Worm (Caenorhabditis elegans) whole organism, L4 larva: ENCODE results near the gene C27D9.1.

Experiments
- F26F4.8 ChIP-seq: fragments of 200-800 bp; sonication (Bioruptor generic); conservative IDR thresholded peaks from 2 replicates; pipeline ENCODE4 v1.3.6; 2022; ENCODE audit warnings: missing genetic modification characterization, missing compliant biosample characterization
- F44E2.7 ChIP-seq: fragments of 200-800 bp; sonication (Bioruptor generic); IDR thresholded peaks from 2 replicates; pipeline ENCODE4 v2.1.2; 2022; ENCODE audit warnings: missing genetic modification characterization, missing compliant biosample characterization
- T20F7.1 ChIP-seq: fragments of 200-800 bp; sonication (Bioruptor generic); optimal IDR thresholded peaks from 2 replicates; lab custom pipeline; 2018; ENCODE audit warnings: mild to moderate bottlenecking, missing genetic modification characterization, missing compliant biosample characterization
- T26A8.4 ChIP-seq: fragments of 200-800 bp; sonication (Bioruptor generic); IDR thresholded peaks from 2 replicates; pipeline ENCODE4 v1.3.6; 2022; ENCODE audit warnings: missing genetic modification characterization, missing compliant biosample characterization
- Y5F2A.4 ChIP-seq: fragments of 200-800 bp; sonication (Bioruptor generic); optimal IDR thresholded peaks from 2 replicates; lab custom pipeline; 2018; ENCODE audit warnings: mild to moderate bottlenecking, missing genetic modification characterization, missing compliant biosample characterization
- arid-1 ChIP-seq: fragments of 200-800 bp; sonication (Bioruptor generic); conservative IDR thresholded peaks from 2 replicates; pipeline ENCODE4 v1.3.6; 2022; ENCODE audit warnings: missing genetic modification reagents, missing genetic modification characterization, missing compliant biosample characterization
- ceh-28 ChIP-seq: fragments of 150-350 bp; optimal IDR thresholded peaks from 2 replicates; lab custom pipeline; 2014; ENCODE audit warnings: missing biosample characterization, missing genetic modification reagents, missing genetic modification characterization
- ceh-82 ChIP-seq: sonication (generic microtip); optimal IDR thresholded peaks from 2 replicates; lab custom pipeline; 2017; ENCODE audit warnings: missing biosample characterization, missing genetic modification characterization
- cey-2 ChIP-seq: sonication (generic microtip); optimal IDR thresholded peaks from 3 replicates; lab custom pipeline; 2017; ENCODE audit warnings: missing genetic modification characterization, mild to moderate bottlenecking, missing compliant biosample characterization, antibody characterized with exemption, borderline replicate concordance; ENCODE audit not compliant: insufficient read depth
- daf-12 ChIP-seq: fragments of 150-350 bp; optimal IDR thresholded peaks from 2 replicates; lab custom pipeline; 2014; ENCODE audit warnings: missing biosample characterization, missing genetic modification reagents, missing genetic modification characterization
- daf-16 ChIP-seq, 3 experiments: sonication (generic microtip); optimal IDR thresholded peaks; 2 replicates each; lab custom pipeline; 2016 to 2017; ENCODE audit warnings: missing genetic modification characterization in 3 of 3, missing genetic modification reagents in 3 of 3, mild to moderate bottlenecking in 2 of 3, missing compliant biosample characterization in 2 of 3, missing biosample characterization in 1 of 3, moderate library complexity in 1 of 3
- dmd-6 ChIP-seq: fragments of 200-800 bp; sonication (Bioruptor generic); IDR thresholded peaks from 2 replicates; pipeline ENCODE4 v1.3.6; 2022; ENCODE audit warnings: missing genetic modification reagents, missing genetic modification characterization, missing compliant biosample characterization
- egl-27 ChIP-seq: sonication (generic microtip); optimal IDR thresholded peaks from 3 replicates; lab custom pipeline; 2017; ENCODE audit warnings: missing biosample characterization, missing genetic modification reagents, missing genetic modification characterization
- egl-43 ChIP-seq: fragments of 200-800 bp; sonication (Bioruptor generic); IDR thresholded peaks from 2 replicates; pipeline ENCODE4 v1.3.6; 2022; ENCODE audit warnings: missing genetic modification reagents, missing genetic modification characterization, missing compliant biosample characterization
- fkh-10 ChIP-seq: fragments of 150-350 bp; optimal IDR thresholded peaks from 2 replicates; lab custom pipeline; 2014; ENCODE audit warnings: missing biosample characterization, missing genetic modification reagents, missing genetic modification characterization
- fos-1 ChIP-seq: fragments of 150-350 bp; optimal IDR thresholded peaks from 2 replicates; lab custom pipeline; 2014; ENCODE audit warnings: missing biosample characterization, missing genetic modification characterization
- hif-1 ChIP-seq, 2 experiments: sonication (generic microtip); optimal IDR thresholded peaks; 2 replicates each; lab custom pipeline; 2016 to 2017; ENCODE audit warnings: missing compliant biosample characterization in 2 of 2, missing genetic modification characterization in 2 of 2, missing genetic modification reagents in 2 of 2, missing genotype in 2 of 2, mild to moderate bottlenecking in 1 of 2
- hlh-11 ChIP-seq: fragments of 200-800 bp; sonication (Bioruptor generic); optimal IDR thresholded peaks from 2 replicates; lab custom pipeline; 2018; ENCODE audit warnings: mild to moderate bottlenecking, missing genetic modification characterization, missing compliant biosample characterization
- hlh-30 ChIP-seq: sonication (generic microtip); optimal IDR thresholded peaks from 2 replicates; lab custom pipeline; 2017; ENCODE audit warnings: antibody characterized with exemption, mild to moderate bottlenecking, missing genetic modification characterization, missing compliant biosample characterization; ENCODE audit not compliant: insufficient read depth
- lin-13 ChIP-seq: fragments of 150-350 bp; optimal IDR thresholded peaks from 2 replicates; lab custom pipeline; 2014; ENCODE audit warnings: missing biosample characterization, missing genetic modification reagents, missing genetic modification characterization
- lin-15B ChIP-seq: fragments of 150-350 bp; sonication (generic microtip); optimal IDR thresholded peaks from 3 replicates; lab custom pipeline; 2014; ENCODE audit warnings: missing biosample characterization, missing genetic modification characterization
- lsy-2 ChIP-seq, 2 experiments: fragments of 150-350 bp in 1 of 2; sonication (generic microtip) in 1 of 2; optimal IDR thresholded peaks; 2 replicates each; lab custom pipeline; 2014 to 2017; ENCODE audit warnings: missing biosample characterization in 2 of 2, missing genetic modification characterization in 2 of 2
- mep-1 ChIP-seq: fragments of 150-350 bp; sonication (generic microtip); optimal IDR thresholded peaks from 3 replicates; lab custom pipeline; 2014; ENCODE audit warnings: missing biosample characterization, missing genetic modification characterization
- mes-2 ChIP-seq: sonication (generic microtip); optimal IDR thresholded peaks from 2 replicates; lab custom pipeline; 2016; ENCODE audit warnings: missing genotype, mild to moderate bottlenecking, missing genetic modification characterization, missing compliant biosample characterization; ENCODE audit not compliant: poor library complexity, severe bottlenecking
- mxl-2 ChIP-seq: fragments of 200-800 bp; sonication (Bioruptor generic); conservative IDR thresholded peaks from 2 replicates; pipeline ENCODE4 v1.3.6; 2022; ENCODE audit warnings: missing genetic modification reagents, missing genetic modification characterization, missing compliant biosample characterization
- nhr-10 ChIP-seq: fragments of 150-350 bp; optimal IDR thresholded peaks from 2 replicates; lab custom pipeline; 2014; ENCODE audit warnings: missing biosample characterization, missing genetic modification characterization
- nhr-25 ChIP-seq: sonication (generic microtip); optimal IDR thresholded peaks from 2 replicates; lab custom pipeline; 2017; ENCODE audit warnings: missing genetic modification characterization, mild to moderate bottlenecking, missing compliant biosample characterization, antibody characterized with exemption, moderate library complexity, borderline replicate concordance; ENCODE audit not compliant: insufficient read depth
- nhr-41 ChIP-seq: fragments of 200-800 bp; sonication (Bioruptor generic); IDR thresholded peaks from 2 replicates; pipeline ENCODE4 v1.3.6; 2022; ENCODE audit warnings: missing genetic modification reagents, missing genetic modification characterization, missing compliant biosample characterization
- nhr-76 ChIP-seq: fragments of 150-350 bp; optimal IDR thresholded peaks from 2 replicates; lab custom pipeline; 2014; ENCODE audit warnings: missing biosample characterization, missing genetic modification characterization
- php-3 ChIP-seq: fragments of 200-800 bp; sonication (Bioruptor generic); IDR thresholded peaks from 2 replicates; pipeline ENCODE4 v1.3.6; 2022; ENCODE audit warnings: missing genetic modification reagents, missing genetic modification characterization, missing compliant biosample characterization
- rbr-2 ChIP-seq: sonication (generic microtip); optimal IDR thresholded peaks from 2 replicates; lab custom pipeline; 2016; ENCODE audit warnings: missing genotype, missing genetic modification characterization, missing compliant biosample characterization
- saeg-2 ChIP-seq: fragments of 200-800 bp; sonication (Bioruptor generic); IDR thresholded peaks from 2 replicates; pipeline ENCODE4 v1.3.6; 2022; ENCODE audit warnings: missing genetic modification reagents, missing genetic modification characterization, missing compliant biosample characterization
- skn-1 ChIP-seq: fragments of 150-350 bp; optimal IDR thresholded peaks from 2 replicates; lab custom pipeline; 2014; ENCODE audit warnings: missing biosample characterization, missing genetic modification characterization
- snpc-4 ChIP-seq: fragments of 150-350 bp; optimal IDR thresholded peaks from 2 replicates; lab custom pipeline; 2014; ENCODE audit warnings: missing biosample characterization, missing genetic modification characterization
- unc-39 ChIP-seq: sonication (generic microtip); optimal IDR thresholded peaks from 2 replicates; lab custom pipeline; 2017; ENCODE audit warnings: missing biosample characterization, missing genetic modification characterization
- unc-62 ChIP-seq, 3 experiments: fragments of 150-350 bp in 1 of 3; sonication (generic microtip); optimal IDR thresholded peaks in 2 of 3; peaks in 1 of 3; 1 replicate in 1 of 3; 2 replicates in 2 of 3; lab custom pipeline; 2014 to 2017; ENCODE audit warnings: missing biosample characterization in 3 of 3, missing genetic modification characterization in 3 of 3, missing genetic modification reagents in 3 of 3, missing genotype in 1 of 3
- zfp-2 ChIP-seq: sonication (generic microtip); optimal IDR thresholded peaks from 2 replicates; lab custom pipeline; 2016; ENCODE audit warnings: mild to moderate bottlenecking, missing genetic modification characterization, missing compliant biosample characterization
- ztf-11 ChIP-seq: fragments of 150-350 bp; optimal IDR thresholded peaks from 2 replicates; lab custom pipeline; 2014; ENCODE audit warnings: missing biosample characterization, missing genetic modification characterization

Gene C27D9.1

ce11 chrII:4728687-4729086 is 24.5 kb upstream of the C27D9.1 start (continued):
- TF ChIP-seq hlh-11 (tag; lab: Kevin White, UChicago): peak; percentile 91
- no peak for TF ChIP-seq lin-15B (tag; lab: Kevin White, UChicago)
- TF ChIP-seq F26F4.8 (GFP tag; lab: Robert Waterston, UW): no peak
- no peak for TF ChIP-seq arid-1 (GFP tag; lab: Robert Waterston, UW)
- no peak for TF ChIP-seq rbr-2
- peak; percentile 50; the same call in 1 of the 2 replicates for TF ChIP-seq php-3 (GFP tag; lab: Robert Waterston, UW)
- no peak for TF ChIP-seq Y5F2A.4 (GFP tag; lab: Kevin White, UChicago)
- peak; percentile 7 for TF ChIP-seq cey-2
- TF ChIP-seq mxl-2 (GFP tag; lab: Robert Waterston, UW): no peak
- no peak for TF ChIP-seq ceh-82 (tag; lab: Kevin White, UChicago)
- TF ChIP-seq ceh-28 (tag; lab: Kevin White, UChicago): no peak

ce11 chrII:4729733-4730132 is 23.5 kb upstream of the C27D9.1 start, which contains the start of gene F41C3.7:
TSS of gene F41C3.7 (plus strand) at chrII:4730033.
- TF ChIP-seq unc-62 (GFP tag; optimal IDR thresholded peaks at IDR 0.05 in 1 of 2; lab: Kevin White, UChicago) (no peak), unc-62 (tag; optimal IDR thresholded peaks at IDR 0.05; lab: Kevin White, UChicago) (no peak), unc-39 (tag; lab: Kevin White, UChicago) (no peak), lin-13 (GFP tag; lab: Kevin White, UChicago) (no peak), cey-2 (no peak), saeg-2 (no peak), dmd-6 (GFP tag; lab: Robert Waterston, UW) (no peak), T20F7.1 (GFP tag; lab: Kevin White, UChicago) (no peak), hif-1 (tag; optimal IDR thresholded peaks at IDR 0.05; lab: Kevin White, UChicago) (no peak), nhr-10 (no peak), fkh-10 (GFP tag; lab: Kevin White, UChicago) (no peak), snpc-4 (tag; lab: Kevin White, UChicago) (no peak), zfp-2 (tag; lab: Kevin White, UChicago) (no peak), daf-12 (tag; lab: Kevin White, UChicago) (no peak), fos-1 (tag; lab: Kevin White, UChicago) (no peak), daf-16 (GFP tag; optimal IDR thresholded peaks at IDR 0.05; lab: Kevin White, UChicago) (no peak), daf-16 (tag; optimal IDR thresholded peaks at IDR 0.05; lab: Kevin White, UChicago) (no peak), mxl-2 (GFP tag; lab: Robert Waterston, UW) (no peak), lsy-2 (tag; optimal IDR thresholded peaks at IDR 0.05; lab: Kevin White, UChicago) (no peak)
- TF ChIP-seq, all 104 proteins: peak for 0

DNA sequence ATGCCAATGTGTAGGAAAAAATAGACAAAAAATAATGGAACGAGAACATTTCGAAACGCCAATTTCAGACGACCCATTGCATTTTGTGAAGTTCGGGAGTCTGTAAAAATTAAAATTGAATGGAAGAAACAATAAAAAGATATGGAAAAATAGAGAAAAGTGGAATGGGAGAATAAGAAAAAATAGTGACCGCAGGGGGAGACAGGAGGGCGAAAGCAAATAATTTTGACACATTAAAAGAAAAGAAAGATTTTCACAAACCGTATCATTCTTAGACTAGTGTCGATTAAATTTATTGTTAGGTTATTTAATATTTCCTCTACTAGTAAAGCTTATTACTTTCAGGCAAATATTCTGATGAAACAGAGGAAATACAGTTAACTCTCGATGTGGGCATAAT is 19.4 kb upstream of the C27D9.1 start, which contains the start of gene F41C3.11:
Gene F41C3.11 (minus strand): TSS at position 101 of the 400 bp plus-strand sequence.
- TF ChIP-seq zfp-2 (tag; lab: Kevin White, UChicago): no peak
- TF ChIP-seq egl-27 (tag; lab: Kevin White, UChicago): no peak
- TF ChIP-seq ztf-11 (tag; lab: Kevin White, UChicago): no peak
- no peak for TF ChIP-seq nhr-10
- TF ChIP-seq nhr-25 (tag; lab: Kevin White, UChicago): no peak
- TF ChIP-seq unc-39 (tag; lab: Kevin White, UChicago): no peak
- no peak for TF ChIP-seq egl-43 (GFP tag; lab: Robert Waterston, UW)
- TF ChIP-seq mep-1 (tag; lab: Kevin White, UChicago): no peak
- TF ChIP-seq php-3 (GFP tag; lab: Robert Waterston, UW): no peak
- no peak for TF ChIP-seq mes-2 (tag; lab: Kevin White, UChicago)
- TF ChIP-seq skn-1: no peak
- TF ChIP-seq lin-15B (tag; lab: Kevin White, UChicago): no peak
- no peak for TF ChIP-seq hlh-30 (tag; lab: Kevin White, UChicago)
- no peak for TF ChIP-seq nhr-41 (GFP tag; lab: Robert Waterston, UW)
- no peak for TF ChIP-seq T26A8.4 (GFP tag; lab: Robert Waterston, UW)
- TF ChIP-seq F44E2.7 (GFP tag; lab: Robert Waterston, UW): no peak
- no peak for TF ChIP-seq nhr-76 (tag; lab: Kevin White, UChicago)
